Worm (Caenorhabditis elegans): ENCODE results near the gene adm-2.

ce11 chrX:13655769-13656168 lies 32.0 kb upstream of the adm-2 start:
- TF ChIP-seq jun-1 (tag; optimal IDR thresholded peaks at IDR 0.05), result no peak
- TF ChIP-seq Y75B8A.6 (GFP tag; IDR thresholded peaks at IDR 0.05), result no peak
